Worm (Caenorhabditis elegans) whole organism, early embryonic: Measurements from ENCODE around the gene mrck-1.

ENCODE experiments used
- B0310.2 ChIP-seq: sonication (generic microtip); optimal IDR thresholded peaks from 2 replicates; lab custom pipeline; 2016; ENCODE audit warnings: mild to moderate bottlenecking, missing genetic modification characterization, missing compliant biosample characterization
- aly-1 ChIP-seq: sonication (generic microtip); optimal IDR thresholded peaks from 2 replicates; lab custom pipeline; 2016; ENCODE audit warnings: missing genetic modification characterization, missing compliant biosample characterization
- ama-1 ChIP-seq: fragments of 150-350 bp; optimal IDR thresholded peaks from 2 replicates; lab custom pipeline; 2014
- ceh-13 ChIP-seq: fragments of 200-800 bp; sonication (Bioruptor generic); optimal IDR thresholded peaks from 2 replicates; lab custom pipeline; 2018; ENCODE audit warnings: mild to moderate bottlenecking, missing genetic modification characterization, missing compliant biosample characterization
- ceh-36 ChIP-seq: sonication (generic microtip); optimal IDR thresholded peaks from 2 replicates; lab custom pipeline; 2016; ENCODE audit warnings: missing genetic modification characterization, inconsistent platforms, missing compliant biosample characterization
- ets-7 ChIP-seq: sonication (generic microtip); optimal IDR thresholded peaks from 2 replicates; lab custom pipeline; 2016; ENCODE audit warnings: missing genotype, missing genetic modification characterization, missing compliant biosample characterization
- flt-1 ChIP-seq: fragments of 200-800 bp; sonication (Bioruptor generic); IDR thresholded peaks from 2 replicates; pipeline ENCODE4 v1.3.6; 2022; ENCODE audit warnings: missing genetic modification characterization, missing compliant biosample characterization
- hmg-4 ChIP-seq: fragments of 200-800 bp; sonication (Bioruptor generic); optimal IDR thresholded peaks from 2 replicates; lab custom pipeline; 2018; ENCODE audit warnings: mild to moderate bottlenecking, missing genetic modification characterization, missing compliant biosample characterization
- hnd-1 ChIP-seq: sonication (generic microtip); optimal IDR thresholded peaks from 2 replicates; lab custom pipeline; 2016; ENCODE audit warnings: missing genetic modification characterization, missing compliant biosample characterization
- pes-1 ChIP-seq: fragments of 200-800 bp; sonication (Bioruptor generic); IDR thresholded peaks from 2 replicates; pipeline ENCODE4 v1.3.6; 2022; ENCODE audit warnings: missing genetic modification reagents, missing genetic modification characterization, missing compliant biosample characterization
- scrt-1 ChIP-seq: fragments of 200-800 bp; sonication (Bioruptor generic); IDR thresholded peaks from 2 replicates; pipeline ENCODE4 v1.3.6; 2022; ENCODE audit warnings: missing genetic modification characterization, missing compliant biosample characterization
- sea-1 ChIP-seq: fragments of 200-800 bp; sonication (Bioruptor generic); conservative IDR thresholded peaks from 2 replicates; pipeline ENCODE4 v1.3.6; 2022; ENCODE audit warnings: missing genetic modification characterization, missing compliant biosample characterization
- tbx-37 ChIP-seq: fragments of 200-800 bp; sonication (Bioruptor generic); conservative IDR thresholded peaks from 2 replicates; pipeline ENCODE4 v1.3.6; 2022; ENCODE audit warnings: missing genetic modification reagents, missing genetic modification characterization, missing compliant biosample characterization
- tra-4 ChIP-seq: sonication (generic microtip); optimal IDR thresholded peaks from 2 replicates; lab custom pipeline; 2017; ENCODE audit warnings: missing genetic modification characterization, missing compliant biosample characterization

- no peak for TF ChIP-seq ama-1 (lab: Kevin White, UChicago)
- TF ChIP-seq flt-1 (GFP tag; lab: Robert Waterston, UW): no peak
- no peak for TF ChIP-seq ceh-36 (tag; lab: Kevin White, UChicago)
- no peak for TF ChIP-seq ceh-13
- TF ChIP-seq sea-1 (GFP tag; lab: Robert Waterston, UW): no peak
- TF ChIP-seq aly-1: no peak
- TF ChIP-seq hnd-1 (tag; lab: Kevin White, UChicago): no peak
- no peak for TF ChIP-seq B0310.2
- no peak for TF ChIP-seq scrt-1
- TF ChIP-seq ets-7 (tag; lab: Kevin White, UChicago): no peak
- TF ChIP-seq tbx-37 (GFP tag; lab: Robert Waterston, UW): no peak
- TF ChIP-seq tra-4 (tag; lab: Kevin White, UChicago): no peak
- TF ChIP-seq hmg-4 (GFP tag; lab: Kevin White, UChicago): no peak
- TF ChIP-seq pes-1: no peak
Observed at ce11 chrV:6220752-6221151, 46.3 kb downstream of the mrck-1 start.
